Worm (Caenorhabditis elegans) whole organism, young adult: Measurements from ENCODE around the gene kin-18.

Source experiments
- B0261.1 ChIP-seq: sonication (generic microtip); optimal IDR thresholded peaks from 2 replicates; lab custom pipeline; 2016; ENCODE audit warnings: mild to moderate bottlenecking, missing genetic modification characterization, moderate library complexity, missing compliant biosample characterization
- C06A6.2 ChIP-seq: fragments of 200-800 bp; sonication (Bioruptor generic); conservative IDR thresholded peaks from 2 replicates; pipeline ENCODE4 v1.3.6; 2022; ENCODE audit warnings: missing genetic modification characterization, missing compliant biosample characterization
- F10E7.11 ChIP-seq: sonication (generic microtip); optimal IDR thresholded peaks from 2 replicates; lab custom pipeline; 2017; ENCODE audit warnings: mild to moderate bottlenecking, missing genetic modification characterization, moderate library complexity, missing compliant biosample characterization
- F22D6.2 ChIP-seq: sonication (generic microtip); optimal IDR thresholded peaks from 2 replicates; lab custom pipeline; 2016; ENCODE audit warnings: mild to moderate bottlenecking, missing genetic modification characterization, missing compliant biosample characterization
- F39B2.1 ChIP-seq: fragments of 200-800 bp; sonication (Bioruptor generic); IDR thresholded peaks from 2 replicates; pipeline ENCODE4 v1.3.6; 2022; ENCODE audit warnings: missing genetic modification reagents, missing genetic modification characterization, missing compliant biosample characterization
- K12H6.12 ChIP-seq: fragments of 200-800 bp; sonication (Bioruptor generic); optimal IDR thresholded peaks from 2 replicates; lab custom pipeline; 2018; ENCODE audit warnings: mild to moderate bottlenecking, missing genetic modification characterization, missing compliant biosample characterization
- T07F8.4 ChIP-seq: sonication (generic microtip); optimal IDR thresholded peaks from 2 replicates; lab custom pipeline; 2016; ENCODE audit warnings: mild to moderate bottlenecking, missing genetic modification characterization, moderate library complexity, missing compliant biosample characterization
- T26A5.8 ChIP-seq: sonication (generic microtip); optimal IDR thresholded peaks from 2 replicates; lab custom pipeline; 2016; ENCODE audit warnings: missing genetic modification characterization, missing compliant biosample characterization
- Y67H2A.10 ChIP-seq: fragments of 200-800 bp; sonication (Bioruptor generic); conservative IDR thresholded peaks from 2 replicates; pipeline ENCODE4 v1.3.6; 2022; ENCODE audit warnings: missing genetic modification reagents, missing genetic modification characterization, missing compliant biosample characterization
- ZK185.1 ChIP-seq: sonication (generic microtip); optimal IDR thresholded peaks from 2 replicates; lab custom pipeline; 2016; ENCODE audit warnings: mild to moderate bottlenecking, missing genetic modification characterization, missing compliant biosample characterization; ENCODE audit not compliant: poor library complexity, severe bottlenecking
- aptf-3 ChIP-seq: fragments of 200-800 bp; sonication (Bioruptor generic); IDR thresholded peaks from 2 replicates; pipeline ENCODE4 v1.3.6; 2022; ENCODE audit warnings: missing genetic modification characterization, missing compliant biosample characterization
- atf-7 ChIP-seq: sonication (generic microtip); optimal IDR thresholded peaks from 2 replicates; lab custom pipeline; 2017; ENCODE audit warnings: mild to moderate bottlenecking, missing genetic modification characterization, missing compliant biosample characterization
- attf-3 ChIP-seq: fragments of 200-800 bp; sonication (Bioruptor generic); conservative IDR thresholded peaks from 2 replicates; pipeline ENCODE4 v1.3.6; 2022; ENCODE audit warnings: missing genetic modification reagents, missing genetic modification characterization, missing compliant biosample characterization
- attf-6 ChIP-seq: fragments of 200-800 bp; sonication (Bioruptor generic); IDR thresholded peaks from 2 replicates; pipeline ENCODE4 v1.3.6; 2022; ENCODE audit warnings: missing genetic modification reagents, missing genetic modification characterization, missing compliant biosample characterization
- bed-1 ChIP-seq: fragments of 200-800 bp; sonication (Bioruptor generic); IDR thresholded peaks from 2 replicates; pipeline ENCODE4 v1.3.6; 2022; ENCODE audit warnings: missing genetic modification reagents, missing genetic modification characterization, missing compliant biosample characterization
- ccch-3 ChIP-seq: fragments of 200-800 bp; sonication (Bioruptor generic); optimal IDR thresholded peaks from 2 replicates; lab custom pipeline; 2018; ENCODE audit warnings: mild to moderate bottlenecking, missing genetic modification characterization, missing compliant biosample characterization
- cebp-2 ChIP-seq: fragments of 200-800 bp; sonication (Bioruptor generic); IDR thresholded peaks from 2 replicates; pipeline ENCODE4 v1.3.6; 2022; ENCODE audit warnings: missing genetic modification characterization, missing compliant biosample characterization
- chd-7 ChIP-seq: sonication (generic microtip); optimal IDR thresholded peaks from 2 replicates; lab custom pipeline; 2016; ENCODE audit warnings: mild to moderate bottlenecking, missing genetic modification characterization, moderate library complexity, missing compliant biosample characterization
- dox-1 ChIP-seq: fragments of 200-800 bp; sonication (Bioruptor generic); IDR thresholded peaks from 2 replicates; pipeline ENCODE4 v1.3.6; 2022; ENCODE audit warnings: missing genetic modification reagents, missing genetic modification characterization, missing compliant biosample characterization
- efl-1 ChIP-seq: fragments of 150-350 bp; optimal IDR thresholded peaks from 2 replicates; lab custom pipeline; 2014; ENCODE audit warnings: missing biosample characterization, missing genetic modification reagents, missing genetic modification characterization
- ekl-4 ChIP-seq: fragments of 200-800 bp; sonication (Bioruptor generic); IDR thresholded peaks from 2 replicates; pipeline ENCODE4 v1.3.6; 2022; ENCODE audit warnings: missing genetic modification reagents, missing genetic modification characterization, missing compliant biosample characterization
- him-1 ChIP-seq: sonication (generic microtip); optimal IDR thresholded peaks from 2 replicates; lab custom pipeline; 2016; ENCODE audit warnings: missing genotype, missing genetic modification reagents, missing genetic modification characterization, missing compliant biosample characterization
- hlh-12 ChIP-seq: sonication (generic microtip); optimal IDR thresholded peaks from 2 replicates; lab custom pipeline; 2016; ENCODE audit warnings: missing genetic modification characterization, missing compliant biosample characterization
- hlh-26 ChIP-seq: fragments of 200-800 bp; sonication (Bioruptor generic); conservative IDR thresholded peaks from 2 replicates; pipeline ENCODE4 v1.3.6; 2022; ENCODE audit warnings: missing genetic modification reagents, missing genetic modification characterization, missing compliant biosample characterization
- hrde-1 ChIP-seq: sonication (generic microtip); optimal IDR thresholded peaks from 2 replicates; lab custom pipeline; 2016; ENCODE audit warnings: missing genetic modification characterization, mild to moderate bottlenecking, missing compliant biosample characterization, moderate library complexity, missing genotype, missing genetic modification reagents, borderline replicate concordance
- lag-1 ChIP-seq: fragments of 200-800 bp; sonication (Bioruptor generic); IDR thresholded peaks from 2 replicates; pipeline ENCODE4 v1.3.6; 2022; ENCODE audit warnings: missing genetic modification reagents, missing genetic modification characterization, missing compliant biosample characterization
- let-526 ChIP-seq: fragments of 200-800 bp; sonication (Bioruptor generic); IDR thresholded peaks from 2 replicates; pipeline ENCODE4 v1.3.6; 2022; ENCODE audit warnings: missing genetic modification reagents, missing genetic modification characterization, missing compliant biosample characterization
- let-607 ChIP-seq, 2 experiments: fragments of 200-800 bp in 1 of 2; sonication (Bioruptor generic) in 1 of 2; sonication (generic microtip) in 1 of 2; optimal IDR thresholded peaks; 2 replicates each; lab custom pipeline; 2016 to 2018; ENCODE audit warnings: mild to moderate bottlenecking in 2 of 2, missing compliant biosample characterization in 2 of 2, missing genetic modification characterization in 2 of 2, moderate library complexity in 2 of 2, missing genotype in 1 of 2
- lin-26 ChIP-seq: fragments of 200-800 bp; sonication (Bioruptor generic); IDR thresholded peaks from 2 replicates; pipeline ENCODE4 v1.3.6; 2022; ENCODE audit warnings: missing genetic modification reagents, missing genetic modification characterization, missing compliant biosample characterization
- lin-35 ChIP-seq, 3 experiments: fragments of 150-350 bp in 2 of 3; sonication (generic microtip) in 1 of 3; optimal IDR thresholded peaks; 2 replicates each; lab custom pipeline; 2014 to 2018; ENCODE audit warnings: missing biosample characterization in 3 of 3, missing genetic modification characterization in 3 of 3, missing genetic modification reagents in 3 of 3
- lin-40 ChIP-seq: sonication (generic microtip); optimal IDR thresholded peaks from 2 replicates; lab custom pipeline; 2016; ENCODE audit warnings: missing genetic modification characterization, mild to moderate bottlenecking, missing compliant biosample characterization, missing genotype, missing genetic modification reagents
- lsy-27 ChIP-seq: sonication (generic microtip); optimal IDR thresholded peaks from 2 replicates; lab custom pipeline; 2017; ENCODE audit warnings: missing genetic modification characterization, mild to moderate bottlenecking, missing compliant biosample characterization, antibody characterized with exemption, missing genotype, borderline replicate concordance; ENCODE audit not compliant: insufficient read depth
- madf-10 ChIP-seq: sonication (generic microtip); optimal IDR thresholded peaks from 2 replicates; lab custom pipeline; 2016; ENCODE audit warnings: mild to moderate bottlenecking, missing genetic modification characterization, missing compliant biosample characterization
- mel-28 ChIP-seq: sonication (generic microtip); optimal IDR thresholded peaks from 2 replicates; lab custom pipeline; 2016; ENCODE audit warnings: borderline replicate concordance, mild to moderate bottlenecking, missing genetic modification characterization, missing compliant biosample characterization
- nfyb-1 ChIP-seq: fragments of 200-800 bp; sonication (Bioruptor generic); IDR thresholded peaks from 2 replicates; pipeline ENCODE4 v1.3.6; 2022; ENCODE audit warnings: missing genetic modification reagents, missing genetic modification characterization, missing compliant biosample characterization
- nhr-120 ChIP-seq: fragments of 200-800 bp; sonication (Bioruptor generic); IDR thresholded peaks from 2 replicates; pipeline ENCODE4 v1.3.6; 2022; ENCODE audit warnings: missing genetic modification characterization, missing compliant biosample characterization
- pbrm-1 ChIP-seq: fragments of 200-800 bp; sonication (Bioruptor generic); IDR thresholded peaks from 2 replicates; pipeline ENCODE4 v1.3.6; 2022; ENCODE audit warnings: missing genetic modification reagents, missing genetic modification characterization, missing compliant biosample characterization
- rcor-1 ChIP-seq: fragments of 200-800 bp; sonication (Bioruptor generic); IDR thresholded peaks from 2 replicates; pipeline ENCODE4 v1.3.6; 2022; ENCODE audit warnings: missing genetic modification reagents, missing genetic modification characterization, missing compliant biosample characterization
- rec-8 ChIP-seq, 2 experiments: sonication (generic microtip); optimal IDR thresholded peaks; 2 replicates each; lab custom pipeline; 2016; ENCODE audit warnings: mild to moderate bottlenecking in 2 of 2, missing genetic modification characterization in 2 of 2, missing genetic modification reagents in 2 of 2, missing genotype in 2 of 2, missing biosample characterization in 1 of 2, missing compliant biosample characterization in 1 of 2, moderate library complexity in 1 of 2
- repo-1 ChIP-seq: sonication (generic microtip); optimal IDR thresholded peaks from 2 replicates; lab custom pipeline; 2017; ENCODE audit warnings: mild to moderate bottlenecking, missing genetic modification characterization, missing compliant biosample characterization
- snpc-1.1 ChIP-seq: sonication (generic microtip); optimal IDR thresholded peaks from 2 replicates; lab custom pipeline; 2017; ENCODE audit warnings: missing genetic modification characterization, mild to moderate bottlenecking, missing compliant biosample characterization, antibody characterized with exemption, moderate library complexity, missing genotype, missing genetic modification reagents; ENCODE audit not compliant: insufficient read depth
- snpc-4 ChIP-seq, 5 experiments: fragments of 150-350 bp in 1 of 5; sonication (generic microtip) in 4 of 5; optimal IDR thresholded peaks; 2 replicates each; lab custom pipeline; 2014 to 2018; ENCODE audit warnings: missing genetic modification characterization in 5 of 5, missing biosample characterization in 3 of 5, antibody characterized with exemption in 2 of 5, mild to moderate bottlenecking in 2 of 5, missing compliant biosample characterization in 2 of 5, missing genotype in 2 of 5, moderate library complexity in 2 of 5, missing genetic modification reagents in 1 of 5
- tbx-9 ChIP-seq: sonication (generic microtip); optimal IDR thresholded peaks from 2 replicates; lab custom pipeline; 2016; ENCODE audit warnings: borderline replicate concordance, missing genetic modification characterization, inconsistent platforms, missing compliant biosample characterization
- zfh-2 ChIP-seq: fragments of 200-800 bp; sonication (Bioruptor generic); conservative IDR thresholded peaks from 2 replicates; pipeline ENCODE4 v1.3.6; 2022; ENCODE audit warnings: missing genetic modification reagents, missing genetic modification characterization, missing compliant biosample characterization
- ztf-22 ChIP-seq: fragments of 200-800 bp; sonication (Bioruptor generic); optimal IDR thresholded peaks from 2 replicates; lab custom pipeline; 2018; ENCODE audit warnings: mild to moderate bottlenecking, missing genetic modification characterization, moderate library complexity, missing compliant biosample characterization

The kin-18 gene

ce11 chrIII:6136178-6136577 lies 17.8 kb downstream of the kin-18 start, which contains the start of gene mvk-1:
Gene mvk-1, minus strand, starts transcription at chrIII:6136278.
- no peak for TF ChIP-seq ekl-4
- TF ChIP-seq Y67H2A.10 (GFP tag; lab: Robert Waterston, UW) = no peak
- no peak for TF ChIP-seq pbrm-1 (GFP tag; lab: Robert Waterston, UW)
- no peak for TF ChIP-seq hrde-1 (tag; lab: Kevin White, UChicago)
- TF ChIP-seq hlh-12 (tag; lab: Kevin White, UChicago) = no peak
- no peak for TF ChIP-seq F10E7.11
- no peak for TF ChIP-seq lag-1
- no peak for TF ChIP-seq ztf-22 (GFP tag; lab: Kevin White, UChicago)
- TF ChIP-seq atf-7 (tag; lab: Kevin White, UChicago) = no peak
- no peak for TF ChIP-seq rcor-1 (GFP tag; lab: Robert Waterston, UW)
- no peak for TF ChIP-seq attf-3 (GFP tag; lab: Robert Waterston, UW)
- TF ChIP-seq lsy-27 = no peak
- no peak for TF ChIP-seq C06A6.2
- TF ChIP-seq T07F8.4 = no peak

- TF ChIP-seq let-607 (tag; optimal IDR thresholded peaks at IDR 0.05; lab: Kevin White, UChicago) (no peak), aptf-3 (GFP tag; lab: Robert Waterston, UW) (no peak), madf-10 (peak; percentile 43), tbx-9 (tag; lab: Kevin White, UChicago) (no peak), K12H6.12 (tag; lab: Kevin White, UChicago) (peak; percentile 64), bed-1 (0 out of 2 replicates have a peak, but pooled peaks have one; percentile 27), snpc-1.1 (no peak), T26A5.8 (tag; lab: Kevin White, UChicago) (no peak), lin-40 (tag; lab: Kevin White, UChicago) (peak; percentile 46), atf-7 (tag; lab: Kevin White, UChicago) (peak; percentile 36), T07F8.4 (no peak), F22D6.2 (tag; lab: Kevin White, UChicago) (no peak), lin-26 (GFP tag; lab: Robert Waterston, UW) (no peak), ZK185.1 (tag; lab: Kevin White, UChicago) (no peak), snpc-4 (GFP tag; optimal IDR thresholded peaks at IDR 0.05; lab: Kevin White, UChicago) (peak; percentile 25), snpc-4 (tag; optimal IDR thresholded peaks at IDR 0.05; lab: Kevin White, UChicago) (no peak), F39B2.1 (GFP tag; lab: Robert Waterston, UW) (no peak), cebp-2 (GFP tag; lab: Robert Waterston, UW) (no peak), him-1 (tag; lab: Kevin White, UChicago) (no peak), repo-1 (no peak), rec-8 (tag; optimal IDR thresholded peaks at IDR 0.05; lab: Kevin White, UChicago) (no peak), C06A6.2 (0 out of 2 replicates have a peak, but pooled peaks have one; percentile 56), ccch-3 (no peak), attf-6 (GFP tag; lab: Robert Waterston, UW) (no peak), zfh-2 (GFP tag; lab: Robert Waterston, UW) (peak; percentile 92), nhr-120 (GFP tag; lab: Robert Waterston, UW) (no peak), dox-1 (no peak), lin-35 (GFP tag; optimal IDR thresholded peaks at IDR 0.05; lab: Kevin White, UChicago) (peak in 1 of 3 experiments; percentile 59), hlh-26 (GFP tag; lab: Robert Waterston, UW) (no peak), B0261.1 (tag; lab: Kevin White, UChicago) (no peak), mel-28 (tag; lab: Kevin White, UChicago) (no peak), let-526 (no peak), rcor-1 (GFP tag; lab: Robert Waterston, UW) (no peak), chd-7 (peak; percentile 69), efl-1 (GFP tag; lab: Kevin White, UChicago) (no peak), attf-3 (GFP tag; lab: Robert Waterston, UW) (no peak), nfyb-1 (GFP tag; lab: Robert Waterston, UW) (peak; percentile 61; the same call in 1 of the 2 replicates)
Observed at ce11 chrIII:6137431-6137830, 19.0 kb downstream of the kin-18 start.
